Fruit fly (Drosophila melanogaster): Measurements from ENCODE around the gene Strump.
A peak's percentile ranks its signal among the peaks of the same experiment; 100 is the strongest.

The Strump gene

DNA sequence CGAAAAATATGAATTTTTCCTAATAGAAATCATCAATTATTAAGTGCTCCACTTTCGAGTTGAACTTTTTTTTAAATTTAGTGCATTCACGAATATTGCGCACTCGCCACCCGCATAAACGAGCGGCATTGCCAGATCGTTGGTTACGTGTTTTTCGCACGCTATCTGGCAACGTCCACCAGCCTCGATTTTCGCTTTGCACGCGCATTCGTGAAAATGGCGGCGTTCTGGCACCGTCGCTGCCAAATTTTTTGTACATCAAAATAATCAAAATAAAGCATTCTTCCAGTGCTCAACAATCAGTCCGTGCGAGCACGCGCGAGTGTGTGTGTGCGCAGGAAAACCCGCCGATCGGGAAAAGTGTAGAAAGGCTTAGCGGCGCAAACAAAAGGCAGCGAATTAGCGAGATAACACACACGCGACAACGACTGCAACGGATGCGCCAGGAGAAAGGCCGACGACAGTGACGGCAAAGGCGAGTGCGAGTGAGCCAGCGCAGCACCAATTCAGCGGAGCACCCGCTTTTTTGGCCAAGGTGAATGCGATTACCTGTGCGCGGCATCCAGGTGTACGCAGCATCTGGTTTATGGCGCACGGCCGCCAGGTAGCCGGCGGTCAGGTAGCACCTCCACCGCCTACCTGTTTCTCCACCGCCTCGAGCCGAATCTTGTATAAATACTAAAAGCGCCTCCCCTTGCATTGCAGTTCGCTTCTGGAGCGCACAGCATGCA is 8.0 kb upstream of the Strump start (continued):
- TF ChIP-seq Ada2b (GFP tag; IDR thresholded peaks at IDR 0.05) (peak; percentile 71), BtbVII (GFP tag; optimal IDR thresholded peaks at IDR 0.05) (peak; percentile 85), CG11560 (tag; IDR thresholded peaks at IDR 0.05) (peak; percentile 18; the same call in 1 of the 3 replicates), CG2120 (GFP tag; optimal IDR thresholded peaks at IDR 0.05) (peak; percentile 93), HLH54F (GFP tag; optimal IDR thresholded peaks at IDR 0.05) (peak; percentile 91), HmgD (GFP tag; optimal IDR thresholded peaks at IDR 0.05) (peak; percentile 74), pum (GFP tag; optimal IDR thresholded peaks at IDR 0.05) (peak; percentile 84), CG12071 (GFP tag; optimal IDR thresholded peaks at IDR 0.05) (no peak), chm (GFP tag; IDR thresholded peaks at IDR 0.05) (peak; percentile 88), CG18619 (GFP tag; optimal IDR thresholded peaks at IDR 0.05) (peak; percentile 82), sens-2 (GFP tag; IDR thresholded peaks at IDR 0.05) (0 out of 2 replicates have a peak, but pooled peaks have one; percentile 50), inv (GFP tag; IDR thresholded peaks at IDR 0.05; ENCODE audit: partially characterized antibody) (peak; percentile 52), Mrtf (GFP tag; IDR thresholded peaks at IDR 0.05) (peak; percentile 61; the same call in 1 of the 3 replicates), Poxn (GFP tag; IDR thresholded peaks at IDR 0.05) (0 out of 2 replicates have a peak, but pooled peaks have one; percentile 34), en (GFP tag; optimal IDR thresholded peaks at IDR 0.05) (peak; percentile 27), CG17359 (tag; optimal IDR thresholded peaks at IDR 0.05) (peak; percentile 73), p53 (GFP tag; optimal IDR thresholded peaks at IDR 0.05) (peak; percentile 72), HmgZ (tag; optimal IDR thresholded peaks at IDR 0.05) (peak; percentile 92), unpg (GFP tag; optimal IDR thresholded peaks at IDR 0.05) (peak; percentile 86), CG13287 (GFP tag; IDR thresholded peaks at IDR 0.05; ENCODE audit: partially characterized antibody) (peak; percentile 79), MTF-1 (GFP tag; optimal IDR thresholded peaks at IDR 0.05; ENCODE audit: borderline replicate concordance) (no peak), sqz (GFP tag; optimal IDR thresholded peaks at IDR 0.05) (peak; percentile 83), slbo (GFP tag; IDR thresholded peaks at IDR 0.05) (peak; percentile 86), cwo (GFP tag; optimal IDR thresholded peaks at IDR 0.05) (peak; percentile 80)

DNA sequence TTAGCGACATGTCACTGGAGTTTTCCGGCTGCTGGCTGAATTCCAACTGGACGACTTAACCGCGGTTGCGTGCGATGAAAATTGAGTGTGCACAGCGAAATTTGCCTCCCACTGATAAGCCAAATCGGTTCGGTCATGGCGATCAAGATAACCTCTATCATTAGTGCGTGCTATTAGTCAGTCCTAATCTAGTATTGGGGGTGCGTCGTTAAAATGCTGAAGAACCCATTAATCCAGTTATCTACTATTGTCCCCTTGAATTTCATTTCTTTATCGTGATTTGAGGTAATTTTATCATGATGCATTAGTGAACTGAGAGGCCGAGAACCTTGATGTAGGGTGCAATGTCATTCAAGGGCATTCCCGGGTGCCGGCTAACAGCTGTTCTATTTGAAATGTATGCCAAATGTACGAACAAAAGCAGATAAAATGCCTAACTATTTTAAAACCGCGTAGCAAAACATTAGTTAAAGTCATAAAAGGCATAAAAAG is 6.7 kb downstream of the Strump start, which contains the start of gene Pgm1:
Pgm1 (minus strand) TSS at position 51 of the 492 bp plus-strand sequence.
- TF ChIP-seq CG11247 (GFP tag; IDR thresholded peaks at IDR 0.05) (peak; percentile 47), CG10366 (GFP tag; IDR thresholded peaks at IDR 0.05) (peak; percentile 77), CG18619 (GFP tag; optimal IDR thresholded peaks at IDR 0.05) (peak; percentile 81), Lim3 (GFP tag; IDR thresholded peaks at IDR 0.05) (peak; percentile 21; the same call in 1 of the 2 replicates), hb (GFP tag; IDR thresholded peaks at IDR 0.05; ENCODE audit: partially characterized antibody) (no peak), CG6272 (GFP tag; IDR thresholded peaks at IDR 0.05) (peak; percentile 40; the same call in 1 of the 2 replicates), repo (GFP tag; optimal IDR thresholded peaks at IDR 0.05) (peak; percentile 89), ftz-f1 (GFP tag; optimal IDR thresholded peaks at IDR 0.05) (peak; percentile 94), CG31224 (GFP tag; IDR thresholded peaks at IDR 0.05) (peak; percentile 67), CG12744 (GFP tag; optimal IDR thresholded peaks at IDR 0.05) (peak; percentile 82), Hr51 (GFP tag; optimal IDR thresholded peaks at IDR 0.05) (peak in 1 of 2 experiments; percentile 84), Sry-δ (GFP tag; optimal IDR thresholded peaks at IDR 0.05) (peak; percentile 57), ATbp (GFP tag; optimal IDR thresholded peaks at IDR 0.05) (peak; percentile 71), toy (GFP tag; IDR thresholded peaks at IDR 0.05) (0 out of 2 replicates have a peak, but pooled peaks have one; percentile 36), dmrt11E (tag; optimal IDR thresholded peaks at IDR 0.05) (peak; percentile 69), hth (optimal IDR thresholded peaks at IDR 0.05) (no peak), sob (GFP tag; IDR thresholded peaks at IDR 0.05) (peak; percentile 59; the same call in 1 of the 2 replicates), MBD-R2 (GFP tag; IDR thresholded peaks at IDR 0.05) (peak; percentile 64; the same call in 1 of the 2 replicates), CG8388 (GFP tag; optimal IDR thresholded peaks at IDR 0.05) (peak; percentile 64), CG4360 (GFP tag; IDR thresholded peaks at IDR 0.05) (no peak), CG42726 (GFP tag; IDR thresholded peaks at IDR 0.05; ENCODE audit: partially characterized antibody) (peak; percentile 42; the same call in 1 of the 2 replicates), CG6689 (GFP tag; IDR thresholded peaks at IDR 0.05) (peak; percentile 59), CG31441 (GFP tag; IDR thresholded peaks at IDR 0.05) (peak; percentile 65), Nf-YB (GFP tag; optimal IDR thresholded peaks at IDR 0.05) (peak; percentile 65), C15 (GFP tag; IDR thresholded peaks at IDR 0.05) (no peak; the same call in 2 of the 3 replicates), CG34376 (GFP tag; optimal IDR thresholded peaks at IDR 0.05) (peak; percentile 98)
